Worm (Caenorhabditis elegans): Measurements from ENCODE around the gene C49C8.6.

The C49C8.6 gene

DNA sequence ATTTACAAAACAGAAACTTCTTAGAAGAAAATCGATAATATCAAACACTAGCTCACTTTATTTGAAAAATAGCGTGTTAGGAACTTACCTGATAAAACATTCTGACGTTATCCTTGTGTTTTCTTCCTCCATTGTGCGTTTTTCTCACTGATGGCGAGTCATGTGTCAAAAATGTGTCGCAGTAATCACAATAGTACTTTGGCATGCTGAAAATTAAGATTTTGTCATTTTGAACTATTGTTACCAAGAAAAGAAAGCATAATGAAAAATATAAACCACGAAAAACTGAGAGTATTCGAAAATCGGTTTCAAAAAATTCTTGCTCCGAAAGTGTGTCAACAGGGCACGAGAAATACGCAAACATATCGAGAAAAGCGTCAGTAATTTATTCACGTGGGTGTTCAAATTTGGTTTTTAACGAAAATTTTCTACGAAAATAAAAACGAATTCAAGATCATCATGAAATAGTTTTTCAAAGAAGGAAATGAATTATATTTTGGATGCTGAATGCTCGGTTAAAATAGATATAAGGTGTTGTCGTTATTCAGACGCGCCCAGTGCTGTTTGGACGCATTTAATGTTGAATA is 29.7 kb upstream of the C49C8.6 start, which contains the start of gene snrp-3:
TSS of gene snrp-3 (minus strand) at position 206 of the 587 bp plus-strand sequence.
- peak; percentile 66 for TF ChIP-seq egl-27 (tag; optimal IDR thresholded peaks at IDR 0.05)
- peak; percentile 48 for TF ChIP-seq nhr-10 (tag; optimal IDR thresholded peaks at IDR 0.05)
- TF ChIP-seq peb-1 (tag; optimal IDR thresholded peaks at IDR 0.05), result no peak
- TF ChIP-seq skn-1 (tag; optimal IDR thresholded peaks at IDR 0.05), result no peak
- TF ChIP-seq nhr-129 (tag; optimal IDR thresholded peaks at IDR 0.05), result peak; percentile 79
- peak; percentile 83 for TF ChIP-seq F13H6.1 (tag; optimal IDR thresholded peaks at IDR 0.05)
- TF ChIP-seq fos-1 (tag; optimal IDR thresholded peaks at IDR 0.05), result peak; percentile 43
- TF ChIP-seq C34F6.9 (tag; optimal IDR thresholded peaks at IDR 0.05), result peak; percentile 96
- peak; percentile 79 for TF ChIP-seq sma-9 (GFP tag; optimal IDR thresholded peaks at IDR 0.05)
- no peak for TF ChIP-seq sma-9 (tag; optimal IDR thresholded peaks at IDR 0.05)
- peak; percentile 16 for TF ChIP-seq R02D3.7 (tag; optimal IDR thresholded peaks at IDR 0.05)
- TF ChIP-seq lin-11 (tag; optimal IDR thresholded peaks at IDR 0.05), result no peak
- peak; percentile 62 for TF ChIP-seq sem-4 (tag; optimal IDR thresholded peaks at IDR 0.05)
- TF ChIP-seq snpc-4 (tag; optimal IDR thresholded peaks at IDR 0.05), result peak; percentile 55
- no peak for TF ChIP-seq unc-62 (GFP tag; optimal IDR thresholded peaks at IDR 0.05)
- TF ChIP-seq alr-1 (tag; optimal IDR thresholded peaks at IDR 0.05), result no peak
- TF ChIP-seq nhr-21 (tag; optimal IDR thresholded peaks at IDR 0.05), result peak; percentile 78
- TF ChIP-seq dmd-4 (tag; optimal IDR thresholded peaks at IDR 0.05), result no peak
- peak; percentile 71 for TF ChIP-seq sma-3 (GFP tag; optimal IDR thresholded peaks at IDR 0.05)
- peak in 1 of 2 experiments; percentile 75 for TF ChIP-seq mdl-1 (tag; optimal IDR thresholded peaks at IDR 0.05)
- TF ChIP-seq ztf-4 (tag; optimal IDR thresholded peaks at IDR 0.05), result peak; percentile 30
- TF ChIP-seq lin-13 (GFP tag; optimal IDR thresholded peaks at IDR 0.05), result peak; percentile 86
- peak; percentile 90 for TF ChIP-seq nhr-25 (tag; optimal IDR thresholded peaks at IDR 0.05)
- peak; percentile 85 to 94 for TF ChIP-seq lsy-2 (tag; optimal IDR thresholded peaks at IDR 0.05)
- TF ChIP-seq crh-2 (tag; optimal IDR thresholded peaks at IDR 0.05), result peak; percentile 86
- TF ChIP-seq gmeb-1 (tag; optimal IDR thresholded peaks at IDR 0.05), result peak; percentile 97
- peak; percentile 94 for TF ChIP-seq unc-55 (GFP tag; optimal IDR thresholded peaks at IDR 0.05)
- no peak for TF ChIP-seq lin-39 (tag; optimal IDR thresholded peaks at IDR 0.05)
- TF ChIP-seq nhr-6 (tag; optimal IDR thresholded peaks at IDR 0.05), result peak; percentile 78
- TF ChIP-seq zag-1 (tag; optimal IDR thresholded peaks at IDR 0.05), result peak; percentile 32
- peak; percentile 73 for TF ChIP-seq mab-5 (tag; optimal IDR thresholded peaks at IDR 0.05)
- TF ChIP-seq ama-1 (optimal IDR thresholded peaks at IDR 0.05), result peak; percentile 69

DNA sequence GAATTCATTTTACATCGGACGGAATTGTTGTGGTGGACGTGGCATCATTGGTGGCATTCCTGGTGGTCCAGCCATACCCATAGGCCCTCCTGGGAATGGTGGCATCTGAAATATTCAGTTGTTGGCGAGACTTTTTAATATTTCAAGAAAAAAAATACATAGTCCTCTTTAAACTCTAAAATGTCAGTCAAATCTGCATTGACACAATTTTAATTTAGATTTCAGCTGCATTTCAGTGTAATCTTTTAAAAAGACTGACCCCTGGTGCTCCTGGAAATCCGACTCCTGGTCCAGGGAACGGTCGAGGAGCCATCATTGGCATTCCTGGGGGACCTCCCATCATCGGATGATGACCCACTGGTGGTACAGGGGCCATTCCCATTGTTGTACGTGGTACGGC is 28.9 kb upstream of the C49C8.6 start:
- TF ChIP-seq sem-4 (tag; optimal IDR thresholded peaks at IDR 0.05) (no peak), sma-9 (GFP tag; optimal IDR thresholded peaks at IDR 0.05) (no peak), sma-9 (tag; optimal IDR thresholded peaks at IDR 0.05) (no peak), skn-1 (tag; optimal IDR thresholded peaks at IDR 0.05) (no peak), nhr-129 (tag; optimal IDR thresholded peaks at IDR 0.05) (no peak), R02D3.7 (tag; optimal IDR thresholded peaks at IDR 0.05) (no peak), ztf-4 (tag; optimal IDR thresholded peaks at IDR 0.05) (no peak), ztf-11 (tag; optimal IDR thresholded peaks at IDR 0.05) (no peak), gmeb-1 (tag; optimal IDR thresholded peaks at IDR 0.05) (no peak), alr-1 (tag; optimal IDR thresholded peaks at IDR 0.05) (no peak), fos-1 (tag; optimal IDR thresholded peaks at IDR 0.05) (no peak), nhr-23 (tag; optimal IDR thresholded peaks at IDR 0.05) (no peak), blmp-1 (tag; optimal IDR thresholded peaks at IDR 0.05; ENCODE audit: insufficient read depth) (no peak), lsy-2 (tag; optimal IDR thresholded peaks at IDR 0.05) (no peak), unc-62 (GFP tag; optimal IDR thresholded peaks at IDR 0.05) (no peak), dmd-4 (tag; optimal IDR thresholded peaks at IDR 0.05) (no peak), ZK546.5 (tag; optimal IDR thresholded peaks at IDR 0.05) (no peak), elt-1 (tag; optimal IDR thresholded peaks at IDR 0.05) (no peak), F13H6.1 (tag; optimal IDR thresholded peaks at IDR 0.05) (no peak), nhr-25 (tag; optimal IDR thresholded peaks at IDR 0.05) (no peak), nhr-237 (tag; optimal IDR thresholded peaks at IDR 0.05) (no peak)

DNA sequence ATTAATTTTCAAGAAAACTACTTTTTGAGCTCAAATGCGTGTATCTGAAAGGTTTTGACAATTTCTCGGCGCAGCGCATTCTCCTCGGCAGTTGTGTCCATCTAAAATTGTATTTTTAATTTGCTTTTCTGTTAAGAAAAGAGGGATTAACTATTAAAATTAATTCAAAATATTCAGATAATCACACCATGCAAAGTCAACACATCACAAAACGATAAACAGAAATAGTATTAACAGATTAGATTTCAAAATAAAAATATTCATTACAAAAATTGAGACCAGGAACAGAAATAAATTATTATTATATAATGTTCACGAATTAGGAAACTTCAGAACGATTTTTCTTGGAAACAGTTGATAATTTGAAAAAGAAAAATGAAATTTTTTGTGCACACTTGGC is 28.5 kb upstream of the C49C8.6 start, which contains the start of gene pole-2:
TSS of gene pole-2 (minus strand) at position 101 of the 400 bp plus-strand sequence.
- TF ChIP-seq ama-1 (optimal IDR thresholded peaks at IDR 0.05) (no peak), blmp-1 (tag; optimal IDR thresholded peaks at IDR 0.05; ENCODE audit: insufficient read depth) (no peak), mbf-1 (tag; optimal IDR thresholded peaks at IDR 0.05) (no peak), elt-3 (tag; optimal IDR thresholded peaks at IDR 0.05) (no peak), ceh-16 (tag; optimal IDR thresholded peaks at IDR 0.05) (no peak), nhr-6 (tag; optimal IDR thresholded peaks at IDR 0.05) (no peak)
